Fruit fly (Drosophila melanogaster) whole organism, embryonic: ENCODE results near the gene Shawn.

Experiments used
- Aef1 ChIP-seq: fragments of 200-800 bp; sonication (Bioruptor generic); IDR thresholded peaks from 3 replicates; pipeline ENCODE4 v1.3.6; 2022; ENCODE audit warnings: missing biosample characterization, missing genetic modification characterization
- Antp ChIP-seq: fragments of 200-800 bp; sonication (Bioruptor generic); optimal IDR thresholded peaks from 3 replicates; lab custom pipeline; 2016; ENCODE audit warnings: missing biosample characterization, missing genetic modification characterization
- Bgb ChIP-seq: fragments of 200-800 bp; sonication (Bioruptor generic); IDR thresholded peaks from 2 replicates; pipeline ENCODE4 v1.3.6; 2022; ENCODE audit warnings: missing biosample characterization, missing genetic modification characterization; ENCODE audit not compliant: partially characterized antibody
- CG10654 ChIP-seq: fragments of 200-800 bp; sonication (Bioruptor generic); optimal IDR thresholded peaks from 2 replicates; lab custom pipeline; 2016; ENCODE audit warnings: missing biosample characterization, missing genetic modification characterization
- CG11504 ChIP-seq: fragments of 200-800 bp; sonication (Bioruptor generic); optimal IDR thresholded peaks from 3 replicates; lab custom pipeline; 2019; ENCODE audit warnings: missing biosample characterization, mild to moderate bottlenecking, missing genetic modification characterization, moderate library complexity
- CG12071 ChIP-seq: fragments of 200-800 bp; sonication (Bioruptor generic); optimal IDR thresholded peaks from 3 replicates; lab custom pipeline; 2018; ENCODE audit warnings: missing biosample characterization, mild to moderate bottlenecking, missing genetic modification characterization
- CG12155 ChIP-seq: fragments of 200-800 bp; sonication (Bioruptor generic); optimal IDR thresholded peaks from 3 replicates; lab custom pipeline; 2016; ENCODE audit warnings: missing biosample characterization, missing genetic modification characterization
- CG14014 ChIP-seq: fragments of 200-800 bp; sonication (Bioruptor generic); IDR thresholded peaks from 2 replicates; pipeline ENCODE4 v1.3.6; 2022; ENCODE audit warnings: missing biosample characterization, missing genetic modification characterization
- CG14710 ChIP-seq: fragments of 200-800 bp; sonication (Bioruptor generic); optimal IDR thresholded peaks from 3 replicates; lab custom pipeline; 2019; ENCODE audit warnings: missing biosample characterization, mild to moderate bottlenecking, missing genetic modification characterization, moderate library complexity
- CG18011 ChIP-seq: fragments of 200-800 bp; sonication (Bioruptor generic); optimal IDR thresholded peaks from 2 replicates; lab custom pipeline; 2017; ENCODE audit warnings: missing biosample characterization, missing genetic modification characterization, mild to moderate bottlenecking, moderate library complexity, missing genotype
- CG32532 ChIP-seq: fragments of 200-800 bp; sonication (Bioruptor generic); IDR thresholded peaks from 2 replicates; pipeline ENCODE4 v1.3.6; 2022; ENCODE audit warnings: missing biosample characterization, missing genetic modification characterization
- CG33557 ChIP-seq: fragments of 200-800 bp; sonication (Bioruptor generic); optimal IDR thresholded peaks from 2 replicates; lab custom pipeline; 2019; ENCODE audit warnings: missing biosample characterization, mild to moderate bottlenecking, missing genetic modification characterization, moderate library complexity
- CG34422 ChIP-seq: fragments of 200-800 bp; sonication (Bioruptor generic); IDR thresholded peaks from 3 replicates; pipeline ENCODE4 v1.3.6; 2022; ENCODE audit warnings: missing biosample characterization, missing genetic modification characterization
- CG3726 ChIP-seq: fragments of 200-800 bp; sonication (Bioruptor generic); IDR thresholded peaks from 3 replicates; pipeline ENCODE4, ENCODE4 v1.3.6; 2022; ENCODE audit warnings: missing biosample characterization, missing genetic modification characterization
- CG42726 ChIP-seq: fragments of 200-800 bp; sonication (Bioruptor generic); IDR thresholded peaks from 2 replicates; pipeline ENCODE4 v1.3.6; 2022; ENCODE audit warnings: missing biosample characterization, missing genetic modification characterization; ENCODE audit not compliant: partially characterized antibody
- CG6175 ChIP-seq: fragments of 200-800 bp; sonication (Bioruptor generic); IDR thresholded peaks from 3 replicates; pipeline ENCODE4 v1.3.6; 2022; ENCODE audit warnings: missing biosample characterization, missing genetic modification characterization
- CG6272 ChIP-seq: fragments of 200-800 bp; sonication (Bioruptor generic); IDR thresholded peaks from 2 replicates; pipeline ENCODE4 v1.3.6; 2022; ENCODE audit warnings: missing biosample characterization, missing genetic modification characterization
- CG6654 ChIP-seq: fragments of 200-800 bp; sonication (Bioruptor generic); optimal IDR thresholded peaks from 2 replicates; lab custom pipeline; 2017; ENCODE audit warnings: missing biosample characterization, mild to moderate bottlenecking, missing genetic modification characterization
- CG8281 ChIP-seq: fragments of 200-800 bp; sonication (Bioruptor generic); optimal IDR thresholded peaks from 2 replicates; lab custom pipeline; 2018; ENCODE audit warnings: missing biosample characterization, mild to moderate bottlenecking, missing genetic modification characterization, moderate library complexity
- CG8944 ChIP-seq: fragments of 200-800 bp; sonication (Bioruptor generic); optimal IDR thresholded peaks from 3 replicates; lab custom pipeline; 2016; ENCODE audit warnings: missing biosample characterization, missing genetic modification characterization
- CG9609 ChIP-seq: fragments of 200-800 bp; sonication (Bioruptor generic); optimal IDR thresholded peaks from 3 replicates; lab custom pipeline; 2016; ENCODE audit warnings: missing biosample characterization, missing genetic modification characterization
- Dek ChIP-seq: fragments of 200-800 bp; sonication (Bioruptor generic); optimal IDR thresholded peaks from 3 replicates; lab custom pipeline; 2019; ENCODE audit warnings: missing biosample characterization, mild to moderate bottlenecking, missing genetic modification characterization, moderate library complexity
- Dfd ChIP-seq, 2 experiments: fragments of >200 bp; optimal IDR thresholded peaks; 2 replicates each; lab custom pipeline; 2017; ENCODE audit warnings: missing biosample characterization in 2 of 2, missing genetic modification characterization in 2 of 2
- ERR ChIP-seq: fragments of 200-800 bp; sonication (Bioruptor generic); optimal IDR thresholded peaks from 2 replicates; lab custom pipeline; 2016; ENCODE audit warnings: missing biosample characterization, missing genetic modification characterization
- Elba2 ChIP-seq: fragments of 200-800 bp; sonication (Bioruptor generic); optimal IDR thresholded peaks from 3 replicates; lab custom pipeline; 2016; ENCODE audit warnings: missing biosample characterization, missing genetic modification characterization
- Hey ChIP-seq: fragments of 200-800 bp; sonication (Bioruptor generic); optimal IDR thresholded peaks from 3 replicates; lab custom pipeline; 2018; ENCODE audit warnings: missing biosample characterization, mild to moderate bottlenecking, missing genetic modification characterization
- Jarid2 ChIP-seq: fragments of 200-800 bp; sonication (Bioruptor generic); optimal IDR thresholded peaks from 3 replicates; lab custom pipeline; 2017; ENCODE audit warnings: mild to moderate bottlenecking, missing biosample characterization, missing genetic modification reagents, missing genetic modification characterization
- MESR4 ChIP-seq: fragments of 200-800 bp; sonication (Bioruptor generic); optimal IDR thresholded peaks from 2 replicates; lab custom pipeline; 2018; ENCODE audit warnings: missing biosample characterization, mild to moderate bottlenecking, missing genetic modification characterization, moderate library complexity
- Meics ChIP-seq: fragments of 200-800 bp; sonication (Bioruptor generic); optimal IDR thresholded peaks from 2 replicates; lab custom pipeline; 2017; ENCODE audit warnings: missing biosample characterization, mild to moderate bottlenecking, missing genetic modification characterization
- Rfx ChIP-seq: fragments of 200-800 bp; sonication (Bioruptor generic); IDR thresholded peaks from 2 replicates; pipeline ENCODE4 v1.3.6; 2022; ENCODE audit warnings: missing biosample characterization, missing genetic modification characterization
- Usf ChIP-seq: fragments of 200-800 bp; sonication (Bioruptor generic); optimal IDR thresholded peaks from 2 replicates; lab custom pipeline; 2017; ENCODE audit warnings: missing genotype, missing biosample characterization, missing genetic modification characterization
- ato ChIP-seq: fragments of 200-800 bp; sonication (Bioruptor generic); IDR thresholded peaks from 2 replicates; pipeline ENCODE4 v1.3.6; 2022; ENCODE audit warnings: missing biosample characterization, missing genetic modification characterization; ENCODE audit not compliant: partially characterized antibody
- bbx ChIP-seq: fragments of 200-800 bp; sonication (Bioruptor generic); IDR thresholded peaks from 2 replicates; pipeline ENCODE4 v1.3.6; 2022; ENCODE audit warnings: missing biosample characterization, missing genetic modification characterization; ENCODE audit not compliant: partially characterized antibody
- cato ChIP-seq: fragments of 200-800 bp; sonication (Bioruptor generic); optimal IDR thresholded peaks from 2 replicates; lab custom pipeline; 2016; ENCODE audit warnings: missing biosample characterization, missing genetic modification characterization, borderline replicate concordance
- crp ChIP-seq, 2 experiments: fragments of 200-800 bp; sonication (Bioruptor generic); optimal IDR thresholded peaks; 2 replicates in 1 of 2; 3 replicates in 1 of 2; lab custom pipeline; 2017; ENCODE audit warnings: missing biosample characterization in 2 of 2, missing genetic modification characterization in 2 of 2, mild to moderate bottlenecking in 1 of 2, moderate library complexity in 1 of 2
- dimm ChIP-seq: fragments of 200-800 bp; sonication (Bioruptor generic); IDR thresholded peaks from 2 replicates; pipeline ENCODE4 v1.3.6; 2022; ENCODE audit warnings: missing biosample characterization, missing genetic modification characterization
- exex ChIP-seq: fragments of 200-800 bp; sonication (Bioruptor generic); optimal IDR thresholded peaks from 4 replicates; lab custom pipeline; 2018; ENCODE audit warnings: missing biosample characterization, mild to moderate bottlenecking, missing genetic modification characterization, moderate library complexity
- fru ChIP-seq: fragments of >200 bp; optimal IDR thresholded peaks from 2 replicates; lab custom pipeline; 2017
- grau ChIP-seq: fragments of 200-800 bp; optimal IDR thresholded peaks from 3 replicates; lab custom pipeline; 2019; ENCODE audit warnings: missing biosample characterization, mild to moderate bottlenecking, missing genetic modification characterization, moderate library complexity
- insv ChIP-seq, 2 experiments: fragments of 200-800 bp; sonication (Bioruptor generic); optimal IDR thresholded peaks; 3 replicates each; lab custom pipeline; 2016 to 2018; ENCODE audit warnings: missing biosample characterization in 2 of 2, missing genetic modification characterization in 2 of 2
- klu ChIP-seq: fragments of 200-800 bp; sonication (Bioruptor generic); IDR thresholded peaks from 2 replicates; pipeline ENCODE4 v1.3.6; 2022; ENCODE audit warnings: missing biosample characterization, missing genetic modification characterization
- mld ChIP-seq: fragments of 200-800 bp; sonication (Bioruptor generic); IDR thresholded peaks from 3 replicates; pipeline ENCODE4 v1.3.6; 2022; ENCODE audit warnings: missing biosample characterization, missing genetic modification characterization; ENCODE audit not compliant: partially characterized antibody
- odd ChIP-seq: fragments of 200-800 bp; sonication (Bioruptor generic); optimal IDR thresholded peaks from 2 replicates; lab custom pipeline; 2017; ENCODE audit warnings: missing biosample characterization, mild to moderate bottlenecking, missing genetic modification characterization
- prd ChIP-seq, 3 experiments: fragments of >200 bp in 2 of 3; fragments of 200-800 bp in 1 of 3; sonication (Bioruptor generic) in 1 of 3; optimal IDR thresholded peaks in 2 of 3; IDR thresholded peaks in 1 of 3; 2 replicates in 2 of 3; 3 replicates in 1 of 3; pipeline versions ENCODE4 v1.3.6 to Lab custom; 2017 to 2022; ENCODE audit warnings: missing biosample characterization in 1 of 3, missing genetic modification characterization in 1 of 3
- repo ChIP-seq: fragments of 200-800 bp; sonication (Bioruptor generic); optimal IDR thresholded peaks from 2 replicates; lab custom pipeline; 2016; ENCODE audit warnings: missing biosample characterization, missing genetic modification characterization
- sens-2 ChIP-seq: fragments of 200-800 bp; sonication (Bioruptor generic); IDR thresholded peaks from 2 replicates; pipeline ENCODE4 v1.3.6; 2022; ENCODE audit warnings: missing biosample characterization, missing genetic modification characterization
- so ChIP-seq: fragments of 200-800 bp; sonication (Bioruptor generic); IDR thresholded peaks from 3 replicates; pipeline ENCODE4 v1.3.6; 2022; ENCODE audit warnings: missing biosample characterization, missing genetic modification characterization
- sr ChIP-seq: fragments of 200-800 bp; sonication (Bioruptor generic); IDR thresholded peaks from 3 replicates; pipeline ENCODE4 v1.3.6; 2022; ENCODE audit warnings: missing biosample characterization, missing genetic modification characterization
- tgo ChIP-seq: fragments of 200-800 bp; sonication (Bioruptor generic); IDR thresholded peaks from 3 replicates; pipeline ENCODE4 v1.3.6; 2022; ENCODE audit warnings: missing biosample characterization, missing genetic modification characterization
- tio ChIP-seq: fragments of 200-800 bp; sonication (Bioruptor generic); optimal IDR thresholded peaks from 2 replicates; lab custom pipeline; 2017; ENCODE audit warnings: missing biosample characterization, missing genetic modification characterization, inconsistent platforms
- yki ChIP-seq: fragments of >200 bp; optimal IDR thresholded peaks from 3 replicates; lab custom pipeline; 2018

The Shawn gene

DNA sequence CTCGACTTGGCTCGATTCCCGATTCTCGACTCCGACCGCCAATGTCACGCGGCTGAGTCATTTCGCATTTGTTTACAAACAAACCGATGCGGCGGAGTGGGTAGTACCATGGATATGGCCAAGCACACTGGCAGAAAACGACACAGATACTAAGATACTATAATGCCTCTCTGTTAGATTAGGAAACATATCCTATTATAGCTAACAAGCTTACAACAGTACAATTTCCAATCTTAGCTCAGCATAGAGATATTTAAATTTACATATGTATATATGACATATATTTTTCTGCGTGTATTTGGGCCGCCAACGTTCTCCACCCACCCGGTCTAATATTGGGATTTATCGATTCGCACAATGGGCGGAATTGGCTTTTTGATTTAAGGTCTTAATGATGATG lies 7.4 kb upstream of the Shawn start (continued):
- TF ChIP-seq CG14710 (tag; lab: Kevin White, UChicago) (peak; percentile 44), Rfx (GFP tag; lab: Robert Waterston, UW) (peak; percentile 93), grau (tag; lab: Kevin White, UChicago) (peak; percentile 78), yki (lab: Kevin White, UChicago) (no peak), CG3726 (GFP tag; lab: Robert Waterston, UW) (0 out of 3 replicates have a peak, but pooled peaks have one; percentile 38), dimm (GFP tag; lab: Robert Waterston, UW) (peak; percentile 36; the same call in 1 of the 2 replicates), Antp (GFP tag; lab: Kevin White, UChicago) (peak; percentile 32), CG12155 (peak; percentile 80), Aef1 (GFP tag; lab: Robert Waterston, UW) (peak; percentile 77), Bgb (no peak), Dek (peak; percentile 64), Dfd (GFP tag; optimal IDR thresholded peaks at IDR 0.05; lab: Kevin White, UChicago) (no peak), Meics (GFP tag; lab: Kevin White, UChicago) (peak; percentile 79), sr (GFP tag; lab: Robert Waterston, UW) (peak; percentile 72; the same call in 2 of the 3 replicates), CG33557 (GFP tag; lab: Kevin White, UChicago) (no peak), ERR (no peak), odd (GFP tag; lab: Kevin White, UChicago) (no peak), CG6175 (peak; percentile 74), exex (tag; lab: Kevin White, UChicago) (peak; percentile 33), CG9609 (GFP tag; lab: Kevin White, UChicago) (no peak), CG10654 (peak; percentile 60), ato (GFP tag; lab: Robert Waterston, UW) (no peak), Usf (no peak), Hey (tag; lab: Kevin White, UChicago) (no peak), CG6654 (GFP tag; lab: Kevin White, UChicago) (peak; percentile 7), cato (GFP tag; lab: Kevin White, UChicago) (no peak), so (GFP tag; lab: Robert Waterston, UW) (peak; percentile 83), CG14014 (GFP tag; lab: Robert Waterston, UW) (peak; percentile 88), CG12071 (GFP tag; lab: Kevin White, UChicago) (peak; percentile 77), CG11504 (peak; percentile 87), CG32532 (GFP tag; lab: Robert Waterston, UW) (peak; percentile 89), tgo (GFP tag; lab: Robert Waterston, UW) (peak; percentile 79), CG34422 (GFP tag; lab: Robert Waterston, UW) (peak; percentile 76), tio (GFP tag; lab: Kevin White, UChicago) (peak; percentile 72), CG8281 (tag; lab: Kevin White, UChicago) (peak; percentile 56), Jarid2 (peak; percentile 41), fru (lab: Kevin White, UChicago) (no peak), insv (GFP tag; optimal IDR thresholded peaks at IDR 0.05; lab: Kevin White, UChicago) (no peak), crp (GFP tag; optimal IDR thresholded peaks at IDR 0.05; lab: Kevin White, UChicago) (no peak), repo (GFP tag; lab: Kevin White, UChicago) (peak; percentile 43), CG6272 (GFP tag; lab: Robert Waterston, UW) (peak; percentile 49), CG42726 (GFP tag; lab: Robert Waterston, UW) (no peak), Elba2 (GFP tag; lab: Kevin White, UChicago) (no peak), klu (GFP tag; lab: Robert Waterston, UW) (peak; percentile 74), mld (GFP tag; lab: Robert Waterston, UW) (no peak), prd (optimal IDR thresholded peaks at IDR 0.05; lab: Kevin White, UChicago) (no peak), prd (GFP tag; IDR thresholded peaks at IDR 0.05; lab: Robert Waterston, UW) (peak; percentile 87), sens-2 (peak; percentile 62; the same call in 1 of the 2 replicates), MESR4 (GFP tag; lab: Kevin White, UChicago) (no peak), bbx (GFP tag; lab: Robert Waterston, UW) (no peak), CG18011 (peak; percentile 26), CG8944 (GFP tag; lab: Kevin White, UChicago) (peak; percentile 32)
